Worm (Caenorhabditis elegans) whole organism, midembryonic: ENCODE results near the gene hpo-31.

Experiments
- T22C8.4 ChIP-seq: fragments of 200-800 bp; sonication (Bioruptor generic); IDR thresholded peaks from 2 replicates; pipeline ENCODE4 v1.3.6; 2022; ENCODE audit warnings: missing genetic modification characterization, missing compliant biosample characterization
- cog-1 ChIP-seq: sonication (generic microtip); optimal IDR thresholded peaks from 2 replicates; lab custom pipeline; 2016; ENCODE audit warnings: missing genetic modification characterization, missing compliant biosample characterization
- flt-1 ChIP-seq: fragments of 200-800 bp; sonication (Bioruptor generic); IDR thresholded peaks from 2 replicates; pipeline ENCODE4 v1.3.6; 2022; ENCODE audit warnings: missing genetic modification characterization, missing compliant biosample characterization
- klf-2 ChIP-seq: fragments of 200-800 bp; sonication (Bioruptor generic); conservative IDR thresholded peaks from 2 replicates; pipeline ENCODE4 v1.3.6; 2022; ENCODE audit warnings: missing genetic modification reagents, missing genetic modification characterization, missing compliant biosample characterization
- med-1 ChIP-seq: sonication (generic microtip); optimal IDR thresholded peaks from 2 replicates; lab custom pipeline; 2017; ENCODE audit warnings: missing genetic modification characterization, mild to moderate bottlenecking, missing compliant biosample characterization, antibody characterized with exemption, missing genetic modification reagents; ENCODE audit not compliant: insufficient read depth
- ref-1 ChIP-seq: fragments of 200-800 bp; sonication (Bioruptor generic); conservative IDR thresholded peaks from 2 replicates; pipeline ENCODE4 v1.3.6; 2022; ENCODE audit warnings: missing genetic modification reagents, missing genetic modification characterization, missing compliant biosample characterization
- tab-1 ChIP-seq: fragments of 200-800 bp; sonication (Bioruptor generic); IDR thresholded peaks from 2 replicates; pipeline ENCODE4 v1.3.6; 2022; ENCODE audit warnings: missing genetic modification characterization, missing compliant biosample characterization
- ztf-23 ChIP-seq: fragments of 200-800 bp; sonication (Bioruptor generic); IDR thresholded peaks from 2 replicates; pipeline ENCODE4 v1.3.6; 2022; ENCODE audit warnings: missing genetic modification reagents, missing genetic modification characterization, missing compliant biosample characterization
- ztf-29 ChIP-seq: fragments of 200-800 bp; sonication (Bioruptor generic); IDR thresholded peaks from 2 replicates; pipeline ENCODE4 v1.3.6; 2022; ENCODE audit warnings: missing genetic modification reagents, missing genetic modification characterization, missing compliant biosample characterization

The hpo-31 gene

DNA sequence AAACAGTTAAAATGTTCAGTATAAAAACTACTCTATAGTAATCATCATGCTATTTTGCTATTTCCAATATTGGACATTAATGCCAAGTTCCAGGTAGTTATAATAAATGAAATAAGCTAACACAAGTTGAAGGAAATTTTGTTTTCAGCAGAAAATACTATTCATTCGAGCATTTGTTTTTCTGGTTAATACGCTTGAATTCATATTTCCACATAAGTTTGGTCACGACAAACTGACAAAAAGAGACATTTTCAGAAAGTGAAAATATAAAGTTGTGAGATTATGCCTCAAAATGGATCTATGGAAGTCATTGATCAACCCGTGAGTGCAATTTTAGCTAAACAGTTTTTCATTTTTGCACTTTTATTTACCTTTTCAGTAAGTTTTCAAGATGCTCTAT lies 22.3 kb downstream of the hpo-31 start, which contains the start of gene srx-131:
srx-131 (plus strand) TSS at position 301 of the 400 bp plus-strand sequence.
- TF ChIP-seq ref-1 (no peak), klf-2 (GFP tag; lab: Robert Waterston, UW) (no peak)

ce11 chrV:13848379-13848778 lies 25.5 kb downstream of the hpo-31 start, which contains the start of gene srx-133:
Gene srx-133 (plus strand): TSS chrV:13848679.
- TF ChIP-seq tab-1 (GFP tag; lab: Robert Waterston, UW), result no peak
- TF ChIP-seq ref-1, result no peak
- no peak for TF ChIP-seq med-1 (GFP tag; lab: Kevin White, UChicago)
- no peak for TF ChIP-seq klf-2 (GFP tag; lab: Robert Waterston, UW)
- no peak for TF ChIP-seq ztf-29 (GFP tag; lab: Robert Waterston, UW)
- no peak for TF ChIP-seq flt-1
- TF ChIP-seq cog-1 (tag; lab: Kevin White, UChicago), result no peak
- no peak for TF ChIP-seq ztf-23
- TF ChIP-seq T22C8.4, result no peak

ce11 chrV:13850170-13850569 lies 27.3 kb downstream of the hpo-31 start, which contains the start of gene hpx-2:
Gene hpx-2 (plus strand): TSS chrV:13850470.
- TF ChIP-seq flt-1, result no peak
- TF ChIP-seq cog-1 (tag; lab: Kevin White, UChicago), result no peak
- TF ChIP-seq tab-1 (GFP tag; lab: Robert Waterston, UW), result no peak
- TF ChIP-seq med-1 (GFP tag; lab: Kevin White, UChicago), result no peak
- no peak for TF ChIP-seq T22C8.4
- TF ChIP-seq ztf-23, result no peak
- TF ChIP-seq klf-2 (GFP tag; lab: Robert Waterston, UW), result no peak
- TF ChIP-seq ztf-29 (GFP tag; lab: Robert Waterston, UW), result no peak
- TF ChIP-seq ref-1, result no peak

DNA sequence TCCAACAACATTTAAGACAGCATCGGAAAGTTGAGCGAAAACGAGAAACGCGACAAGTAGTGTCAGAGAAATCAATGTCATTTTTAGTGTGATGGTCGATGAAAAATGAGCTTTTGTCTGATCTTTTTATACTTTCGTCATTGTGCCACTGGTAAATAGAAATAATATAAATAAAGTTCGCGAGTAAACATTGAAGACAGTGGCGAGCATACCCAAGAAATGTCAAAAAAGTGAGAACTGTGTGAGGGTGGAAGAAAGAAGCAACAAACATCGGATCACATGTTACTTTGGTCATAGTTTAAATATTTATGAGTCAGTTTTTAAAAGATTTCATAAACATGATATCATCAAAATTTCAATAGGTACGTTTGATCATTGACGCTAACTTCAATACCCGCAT lies 31.5 kb downstream of the hpo-31 start, which contains the start of gene ttr-21:
ttr-21 (minus strand) TSS at position 100 of the 400 bp plus-strand sequence.
- TF ChIP-seq ztf-23, result no peak
- TF ChIP-seq ref-1, result no peak
- TF ChIP-seq ztf-29 (GFP tag; lab: Robert Waterston, UW), result no peak
- TF ChIP-seq med-1 (GFP tag; lab: Kevin White, UChicago), result no peak
- TF ChIP-seq T22C8.4, result no peak
- TF ChIP-seq cog-1 (tag; lab: Kevin White, UChicago), result no peak
- no peak for TF ChIP-seq klf-2 (GFP tag; lab: Robert Waterston, UW)
- TF ChIP-seq tab-1 (GFP tag; lab: Robert Waterston, UW), result no peak
- TF ChIP-seq flt-1, result no peak

- TF ChIP-seq med-1 (GFP tag; lab: Kevin White, UChicago) (no peak), klf-2 (GFP tag; lab: Robert Waterston, UW) (no peak), ztf-29 (GFP tag; lab: Robert Waterston, UW) (no peak), flt-1 (no peak), ref-1 (no peak), ztf-23 (no peak), T22C8.4 (no peak), tab-1 (GFP tag; lab: Robert Waterston, UW) (no peak), cog-1 (tag; lab: Kevin White, UChicago) (no peak)
Measured at ce11 chrV:13856376-13856775, 33.5 kb downstream of the hpo-31 start, which contains the start of gene srx-134. Gene srx-134 (minus strand): TSS chrV:13856476.

ce11 chrV:13857132-13857531 lies 34.3 kb downstream of the hpo-31 start, which contains the start of gene srx-136:
Gene srx-136 (plus strand): TSS chrV:13857432.
- TF ChIP-seq T22C8.4 (no peak), klf-2 (GFP tag; lab: Robert Waterston, UW) (no peak), med-1 (GFP tag; lab: Kevin White, UChicago) (no peak), cog-1 (tag; lab: Kevin White, UChicago) (no peak), ref-1 (no peak), ztf-23 (no peak), flt-1 (no peak), ztf-29 (GFP tag; lab: Robert Waterston, UW) (no peak), tab-1 (GFP tag; lab: Robert Waterston, UW) (no peak)

DNA sequence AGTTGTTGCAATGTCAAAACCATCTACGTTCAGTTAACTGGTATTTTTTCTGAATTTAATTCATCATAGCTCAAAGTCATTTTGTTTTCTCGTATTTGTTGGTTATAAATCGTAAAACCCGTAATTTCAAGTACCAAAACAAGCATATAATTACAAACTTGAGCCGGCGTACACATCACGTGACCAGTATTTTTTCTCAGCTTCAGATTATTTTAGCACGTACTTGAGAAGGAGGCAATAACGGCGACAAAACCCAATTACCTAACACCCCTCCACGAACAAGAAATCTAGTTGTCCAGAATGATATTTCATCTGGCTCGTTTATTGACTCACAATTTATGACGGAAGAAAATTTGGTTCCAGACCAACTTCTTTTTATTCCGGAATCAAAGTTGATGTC lies 36.1 kb downstream of the hpo-31 start, which contains the start of gene srx-135:
srx-135 (plus strand) TSS at position 301 of the 400 bp plus-strand sequence.
- no peak for TF ChIP-seq ref-1
- TF ChIP-seq cog-1 (tag; lab: Kevin White, UChicago), result no peak
- no peak for TF ChIP-seq tab-1 (GFP tag; lab: Robert Waterston, UW)
- no peak for TF ChIP-seq klf-2 (GFP tag; lab: Robert Waterston, UW)
- no peak for TF ChIP-seq T22C8.4
- no peak for TF ChIP-seq flt-1
- no peak for TF ChIP-seq ztf-23
- no peak for TF ChIP-seq ztf-29 (GFP tag; lab: Robert Waterston, UW)
- no peak for TF ChIP-seq med-1 (GFP tag; lab: Kevin White, UChicago)

DNA sequence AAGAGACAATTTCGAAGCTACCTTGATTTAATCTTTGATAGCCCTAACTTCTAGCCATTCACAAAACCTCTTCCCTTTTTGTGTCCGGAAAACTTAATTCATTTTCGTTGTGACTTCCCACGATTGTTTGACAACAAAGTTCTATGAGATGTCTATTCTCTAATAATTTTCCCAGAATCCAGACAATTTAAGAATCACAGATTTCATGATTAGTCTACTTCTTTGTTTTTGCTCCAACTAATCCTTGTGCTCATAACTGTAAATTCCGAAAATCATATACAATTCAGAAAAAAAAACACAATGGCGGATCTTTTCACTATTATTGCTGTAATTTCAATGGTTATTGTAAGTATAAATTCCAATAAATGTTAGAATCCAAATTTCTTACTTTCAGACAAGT lies 39.7 kb downstream of the hpo-31 start, which contains the start of gene srx-137:
srx-137 (plus strand) TSS at position 301 of the 400 bp plus-strand sequence.
- TF ChIP-seq klf-2 (GFP tag; lab: Robert Waterston, UW) (no peak), ref-1 (no peak), flt-1 (no peak), ztf-23 (no peak), ztf-29 (GFP tag; lab: Robert Waterston, UW) (no peak), tab-1 (GFP tag; lab: Robert Waterston, UW) (no peak), cog-1 (tag; lab: Kevin White, UChicago) (no peak), med-1 (GFP tag; lab: Kevin White, UChicago) (no peak), T22C8.4 (no peak)

ce11 chrV:13863700-13864099 lies 40.8 kb downstream of the hpo-31 start:
- TF ChIP-seq ztf-29 (GFP tag; lab: Robert Waterston, UW) (no peak), tab-1 (GFP tag; lab: Robert Waterston, UW) (no peak), ref-1 (no peak), ztf-23 (no peak), T22C8.4 (no peak), klf-2 (GFP tag; lab: Robert Waterston, UW) (no peak), med-1 (GFP tag; lab: Kevin White, UChicago) (no peak)

ce11 chrV:13866353-13866752 lies 43.5 kb downstream of the hpo-31 start, which contains the start of gene nhr-175:
Gene nhr-175 (plus strand): TSS chrV:13866691.
- TF ChIP-seq med-1 (GFP tag; lab: Kevin White, UChicago), result no peak
- TF ChIP-seq klf-2 (GFP tag; lab: Robert Waterston, UW), result no peak
- TF ChIP-seq tab-1 (GFP tag; lab: Robert Waterston, UW), result no peak
- TF ChIP-seq cog-1 (tag; lab: Kevin White, UChicago), result no peak
- TF ChIP-seq ref-1, result no peak
- no peak for TF ChIP-seq T22C8.4
- TF ChIP-seq flt-1, result no peak
- TF ChIP-seq ztf-29 (GFP tag; lab: Robert Waterston, UW), result no peak
- TF ChIP-seq ztf-23, result no peak
